Fruit fly (Drosophila melanogaster) whole organism, embryonic: Measurements from ENCODE around the gene CG44094.
A peak's percentile ranks its signal among the peaks of the same experiment; 100 is the strongest.

Experiments
- B-H1 ChIP-seq: fragments of 200-800 bp; sonication (Bioruptor generic); IDR thresholded peaks from 3 replicates; pipeline ENCODE4 v1.3.6; 2022; ENCODE audit warnings: missing biosample characterization, missing genetic modification characterization
- B-H2 ChIP-seq: fragments of 200-800 bp; sonication (Bioruptor generic); optimal IDR thresholded peaks from 2 replicates; lab custom pipeline; 2018; ENCODE audit warnings: missing biosample characterization, mild to moderate bottlenecking, missing genetic modification characterization
- BEAF-32 ChIP-seq: fragments of 200-800 bp; sonication (Bioruptor generic); optimal IDR thresholded peaks from 3 replicates; lab custom pipeline; 2017; ENCODE audit warnings: missing biosample characterization, missing genetic modification characterization, mild to moderate bottlenecking, moderate library complexity, missing genetic modification reagents
- CG10147 ChIP-seq: fragments of 200-800 bp; sonication (Bioruptor generic); optimal IDR thresholded peaks from 2 replicates; lab custom pipeline; 2019; ENCODE audit warnings: missing biosample characterization, mild to moderate bottlenecking, missing genetic modification characterization, moderate library complexity
- CG10267 ChIP-seq: fragments of 200-800 bp; sonication (Bioruptor generic); optimal IDR thresholded peaks from 2 replicates; lab custom pipeline; 2018; ENCODE audit warnings: missing biosample characterization, mild to moderate bottlenecking, missing genetic modification characterization, moderate library complexity
- CG12236 ChIP-seq: fragments of 200-800 bp; sonication (Bioruptor generic); optimal IDR thresholded peaks from 2 replicates; lab custom pipeline; 2016; ENCODE audit warnings: missing biosample characterization, missing genetic modification characterization
- CG13624 ChIP-seq: fragments of 200-800 bp; sonication (Bioruptor generic); optimal IDR thresholded peaks from 2 replicates; lab custom pipeline; 2016; ENCODE audit warnings: missing biosample characterization, missing genetic modification characterization
- CG13775 ChIP-seq: fragments of 200-800 bp; sonication (Bioruptor generic); optimal IDR thresholded peaks from 3 replicates; lab custom pipeline; 2017; ENCODE audit warnings: missing biosample characterization, mild to moderate bottlenecking, missing genetic modification characterization
- CG14965 ChIP-seq: fragments of 200-800 bp; sonication (Bioruptor generic); optimal IDR thresholded peaks from 2 replicates; lab custom pipeline; 2016; ENCODE audit warnings: missing biosample characterization, missing genetic modification characterization, borderline replicate concordance
- CG1529 ChIP-seq: fragments of 200-800 bp; sonication (Bioruptor generic); optimal IDR thresholded peaks from 3 replicates; lab custom pipeline; 2018; ENCODE audit warnings: missing biosample characterization, missing genetic modification characterization
- CG16813 ChIP-seq: fragments of 200-800 bp; sonication (Bioruptor generic); IDR thresholded peaks from 3 replicates; pipeline ENCODE4 v1.3.6; 2022; ENCODE audit warnings: missing biosample characterization, missing genetic modification characterization; ENCODE audit not compliant: partially characterized antibody
- CG17359 ChIP-seq: fragments of 200-800 bp; sonication (Bioruptor generic); optimal IDR thresholded peaks from 3 replicates; lab custom pipeline; 2018; ENCODE audit warnings: missing biosample characterization, mild to moderate bottlenecking, missing genetic modification characterization, moderate library complexity
- CG2120 ChIP-seq: fragments of 200-800 bp; sonication (Bioruptor generic); optimal IDR thresholded peaks from 3 replicates; lab custom pipeline; 2016; ENCODE audit warnings: missing biosample characterization, missing genetic modification characterization
- CG33213 ChIP-seq: fragments of 200-800 bp; sonication (Bioruptor generic); optimal IDR thresholded peaks from 3 replicates; lab custom pipeline; 2016; ENCODE audit warnings: missing biosample characterization, missing genetic modification characterization
- CG33557 ChIP-seq: fragments of 200-800 bp; sonication (Bioruptor generic); optimal IDR thresholded peaks from 2 replicates; lab custom pipeline; 2019; ENCODE audit warnings: missing biosample characterization, mild to moderate bottlenecking, missing genetic modification characterization, moderate library complexity
- CG7357 ChIP-seq: fragments of 200-800 bp; sonication (Bioruptor generic); IDR thresholded peaks from 3 replicates; pipeline ENCODE4 v1.3.6; 2022; ENCODE audit warnings: missing biosample characterization, missing genetic modification characterization
- CG7786 ChIP-seq: fragments of 200-800 bp; sonication (Bioruptor generic); optimal IDR thresholded peaks from 2 replicates; lab custom pipeline; 2016; ENCODE audit warnings: missing biosample characterization, missing genetic modification characterization
- Doc3 ChIP-seq: fragments of 200-800 bp; sonication (Bioruptor generic); IDR thresholded peaks from 3 replicates; pipeline ENCODE4 v1.3.6; 2022; ENCODE audit warnings: missing biosample characterization, missing genetic modification characterization; ENCODE audit not compliant: partially characterized antibody
- Dp ChIP-seq: fragments of 200-800 bp; sonication (Bioruptor generic); optimal IDR thresholded peaks from 2 replicates; lab custom pipeline; 2018; ENCODE audit warnings: missing biosample characterization, mild to moderate bottlenecking, missing genetic modification characterization, moderate library complexity
- E2f1 ChIP-seq: fragments of 200-800 bp; sonication (Bioruptor generic); IDR thresholded peaks from 2 replicates; pipeline ENCODE4 v1.3.6; 2022; ENCODE audit warnings: missing biosample characterization, missing genetic modification characterization
- Ets65A ChIP-seq: fragments of 200-800 bp; sonication (Bioruptor generic); peaks from one replicate; lab custom pipeline; 2016; ENCODE audit warnings: missing biosample characterization, missing genetic modification characterization
- Fer2 ChIP-seq: fragments of 200-800 bp; sonication (Bioruptor generic); optimal IDR thresholded peaks from 2 replicates; lab custom pipeline; 2018; ENCODE audit warnings: missing biosample characterization, mild to moderate bottlenecking, missing genetic modification characterization, moderate library complexity
- HLH4C ChIP-seq: fragments of 200-800 bp; sonication (Bioruptor generic); IDR thresholded peaks from 3 replicates; pipeline ENCODE4 v1.3.6; 2022; ENCODE audit warnings: missing biosample characterization, missing genetic modification characterization; ENCODE audit not compliant: partially characterized antibody
- Lim3 ChIP-seq: fragments of 200-800 bp; sonication (Bioruptor generic); IDR thresholded peaks from 2 replicates; pipeline ENCODE4 v1.3.6; 2022; ENCODE audit warnings: missing biosample characterization, missing genetic modification characterization
- MBD-R2 ChIP-seq: fragments of 200-800 bp; sonication (Bioruptor generic); IDR thresholded peaks from 2 replicates; pipeline ENCODE4 v1.3.6; 2022; ENCODE audit warnings: missing biosample characterization, missing genetic modification characterization
- MESR4 ChIP-seq: fragments of 200-800 bp; sonication (Bioruptor generic); optimal IDR thresholded peaks from 2 replicates; lab custom pipeline; 2018; ENCODE audit warnings: missing biosample characterization, mild to moderate bottlenecking, missing genetic modification characterization, moderate library complexity
- Myb ChIP-seq: fragments of 200-800 bp; sonication (Bioruptor generic); optimal IDR thresholded peaks from 2 replicates; lab custom pipeline; 2016; ENCODE audit warnings: missing biosample characterization, missing genetic modification characterization
- Nf-YB ChIP-seq: fragments of 200-800 bp; sonication (Bioruptor generic); optimal IDR thresholded peaks from 3 replicates; lab custom pipeline; 2019; ENCODE audit warnings: missing biosample characterization, mild to moderate bottlenecking, missing genetic modification characterization, moderate library complexity
- Rfx ChIP-seq: fragments of 200-800 bp; sonication (Bioruptor generic); IDR thresholded peaks from 2 replicates; pipeline ENCODE4 v1.3.6; 2022; ENCODE audit warnings: missing biosample characterization, missing genetic modification characterization
- Stat92E ChIP-seq, 3 experiments: fragments of >200 bp in 2 of 3; fragments of 200-800 bp in 1 of 3; sonication (Bioruptor generic) in 1 of 3; optimal IDR thresholded peaks; 2 replicates each; lab custom pipeline; 2017 to 2019; ENCODE audit warnings: missing biosample characterization in 3 of 3, missing genetic modification characterization in 3 of 3, mild to moderate bottlenecking in 1 of 3, moderate library complexity in 1 of 3
- bbx ChIP-seq: fragments of 200-800 bp; sonication (Bioruptor generic); IDR thresholded peaks from 2 replicates; pipeline ENCODE4 v1.3.6; 2022; ENCODE audit warnings: missing biosample characterization, missing genetic modification characterization; ENCODE audit not compliant: partially characterized antibody
- bigmax ChIP-seq: fragments of 200-800 bp; sonication (Bioruptor generic); optimal IDR thresholded peaks from 2 replicates; lab custom pipeline; 2018; ENCODE audit warnings: missing biosample characterization, mild to moderate bottlenecking, missing genetic modification characterization
- cad ChIP-seq: fragments of >200 bp; optimal IDR thresholded peaks from 2 replicates; lab custom pipeline; 2017; ENCODE audit warnings: missing biosample characterization, missing genetic modification characterization
- chinmo ChIP-seq: fragments of 200-800 bp; sonication (Bioruptor generic); IDR thresholded peaks from 4 replicates; pipeline ENCODE4 v1.3.6; 2022; ENCODE audit warnings: missing biosample characterization, missing genetic modification characterization; ENCODE audit not compliant: partially characterized antibody
- chn ChIP-seq: fragments of 200-800 bp; sonication (Bioruptor generic); optimal IDR thresholded peaks from 2 replicates; lab custom pipeline; 2016; ENCODE audit warnings: missing biosample characterization, missing genetic modification characterization
- ci ChIP-seq: fragments of 200-800 bp; sonication (Bioruptor generic); IDR thresholded peaks from 3 replicates; pipeline ENCODE4 v1.3.6; 2022; ENCODE audit warnings: missing biosample characterization, missing genetic modification characterization
- corto ChIP-seq: fragments of 200-800 bp; sonication (Bioruptor generic); optimal IDR thresholded peaks from 2 replicates; lab custom pipeline; 2016; ENCODE audit warnings: missing biosample characterization, mild to moderate bottlenecking, missing genetic modification characterization, moderate library complexity
- gt ChIP-seq: fragments of 200-800 bp; sonication (Bioruptor generic); IDR thresholded peaks from 2 replicates; pipeline ENCODE4 v1.3.6; 2022; ENCODE audit warnings: missing biosample characterization, missing genetic modification characterization
- lilli ChIP-seq: fragments of 200-800 bp; sonication (Bioruptor generic); optimal IDR thresholded peaks from 3 replicates; lab custom pipeline; 2016; ENCODE audit warnings: missing biosample characterization, missing genetic modification characterization
- nerfin-1 ChIP-seq: fragments of 200-800 bp; sonication (Bioruptor generic); optimal IDR thresholded peaks from 3 replicates; lab custom pipeline; 2019; ENCODE audit warnings: missing biosample characterization, mild to moderate bottlenecking, missing genetic modification characterization, moderate library complexity
- psq ChIP-seq: fragments of 200-800 bp; sonication (Bioruptor generic); optimal IDR thresholded peaks from 2 replicates; lab custom pipeline; 2017; ENCODE audit warnings: missing biosample characterization, missing genetic modification characterization
- schlank ChIP-seq: fragments of 200-800 bp; sonication (Bioruptor generic); optimal IDR thresholded peaks from 2 replicates; lab custom pipeline; 2018; ENCODE audit warnings: missing biosample characterization, mild to moderate bottlenecking, missing genetic modification characterization
- sens-2 ChIP-seq: fragments of 200-800 bp; sonication (Bioruptor generic); IDR thresholded peaks from 2 replicates; pipeline ENCODE4 v1.3.6; 2022; ENCODE audit warnings: missing biosample characterization, missing genetic modification characterization
- sim ChIP-seq: fragments of 200-800 bp; sonication (Bioruptor generic); IDR thresholded peaks from 2 replicates; pipeline ENCODE4 v1.3.6; 2022; ENCODE audit warnings: missing biosample characterization, missing genetic modification characterization
- sisA ChIP-seq: fragments of 200-800 bp; sonication (Bioruptor generic); IDR thresholded peaks from 2 replicates; pipeline ENCODE4 v1.3.6; 2022; ENCODE audit warnings: missing biosample characterization, missing genetic modification characterization
- slbo ChIP-seq: fragments of 200-800 bp; sonication (Bioruptor generic); IDR thresholded peaks from 2 replicates; pipeline ENCODE4 v1.3.6; 2022; ENCODE audit warnings: missing biosample characterization, missing genetic modification characterization
- sug ChIP-seq: fragments of 200-800 bp; optimal IDR thresholded peaks from 2 replicates; lab custom pipeline; 2019; ENCODE audit warnings: missing biosample characterization, mild to moderate bottlenecking, missing genetic modification characterization, moderate library complexity
- twi ChIP-seq: fragments of 200-800 bp; optimal IDR thresholded peaks from 2 replicates; lab custom pipeline; 2019; ENCODE audit warnings: missing biosample characterization, mild to moderate bottlenecking, missing genetic modification characterization, moderate library complexity
- vnd ChIP-seq: fragments of 200-800 bp; sonication (Bioruptor generic); IDR thresholded peaks from 3 replicates; pipeline ENCODE4 v1.3.6; 2022; ENCODE audit warnings: missing biosample characterization, missing genetic modification characterization; ENCODE audit not compliant: partially characterized antibody
- zfh2 ChIP-seq: fragments of 200-800 bp; sonication (Bioruptor generic); optimal IDR thresholded peaks from 2 replicates; lab custom pipeline; 2016; ENCODE audit warnings: missing biosample characterization, missing genetic modification characterization

CG44094 gene

DNA sequence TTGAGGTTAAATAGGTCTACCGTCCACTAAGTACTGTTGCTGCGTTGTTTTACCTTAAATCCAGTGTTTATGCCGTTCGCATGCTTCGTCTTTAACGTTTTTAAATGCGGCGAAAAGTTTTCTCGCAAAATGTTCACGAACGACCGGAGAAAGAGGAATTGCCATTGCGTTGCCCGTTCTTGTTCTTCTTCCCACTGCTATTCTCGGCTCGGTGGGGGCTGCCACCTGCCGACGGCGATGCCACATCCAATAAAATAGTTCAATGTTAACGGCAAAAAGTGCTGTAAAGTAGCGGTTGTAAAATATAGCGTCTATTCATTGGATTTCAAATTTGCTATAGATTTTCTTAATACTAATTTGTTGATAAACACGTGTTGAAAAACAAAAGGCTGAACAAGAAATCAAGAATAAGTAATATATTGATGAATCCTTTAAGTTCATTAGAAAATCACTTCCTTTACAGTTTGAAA is 658 bp downstream of the CG44094 start, which contains the start of gene CG7987 (continued):
- TF ChIP-seq CG1529 (GFP tag; lab: Kevin White, UChicago) (no peak), gt (GFP tag; lab: Robert Waterston, UW) (no peak), Nf-YB (no peak), nerfin-1 (tag; lab: Kevin White, UChicago) (no peak), CG12236 (GFP tag; lab: Kevin White, UChicago) (no peak), CG13775 (GFP tag; lab: Kevin White, UChicago) (no peak), lilli (GFP tag; lab: Kevin White, UChicago) (peak; percentile 21), B-H1 (GFP tag; lab: Robert Waterston, UW) (no peak), sens-2 (GFP tag; lab: Robert Waterston, UW) (no peak), Stat92E (GFP tag; optimal IDR thresholded peaks at IDR 0.05; lab: Kevin White, UChicago) (no peak), BEAF-32 (GFP tag; lab: Kevin White, UChicago) (peak; percentile 17), CG2120 (GFP tag; lab: Kevin White, UChicago) (peak; percentile 56), CG33557 (GFP tag; lab: Kevin White, UChicago) (no peak), Doc3 (GFP tag; lab: Robert Waterston, UW) (peak; percentile 6; the same call in 1 of the 3 replicates), CG7357 (no peak), Lim3 (GFP tag; lab: Robert Waterston, UW) (no peak), CG16813 (GFP tag; lab: Robert Waterston, UW) (peak; percentile 40; the same call in 1 of the 3 replicates), Myb (GFP tag; lab: Kevin White, UChicago) (peak; percentile 96), Dp (GFP tag; lab: Kevin White, UChicago) (peak; percentile 76), sug (peak; percentile 64), twi (tag; lab: Kevin White, UChicago) (no peak), zfh2 (peak; percentile 40), MBD-R2 (peak; percentile 25), HLH4C (GFP tag; lab: Robert Waterston, UW) (no peak), sisA (GFP tag; lab: Robert Waterston, UW) (no peak), E2f1 (GFP tag; lab: Robert Waterston, UW) (no peak), sim (GFP tag; lab: Robert Waterston, UW) (no peak), CG14965 (GFP tag; lab: Kevin White, UChicago) (no peak), CG10267 (peak; percentile 78), slbo (GFP tag; lab: Robert Waterston, UW) (peak; percentile 33; the same call in 1 of the 2 replicates), psq (GFP tag; lab: Kevin White, UChicago) (peak; percentile 97), CG17359 (no peak), chn (GFP tag; lab: Kevin White, UChicago) (peak; percentile 43), CG13624 (GFP tag; lab: Kevin White, UChicago) (peak; percentile 58), schlank (tag; lab: Kevin White, UChicago) (no peak), chinmo (0 out of 4 replicates have a peak, but pooled peaks have one; percentile 31), vnd (GFP tag; lab: Robert Waterston, UW) (no peak), B-H2 (GFP tag; lab: Kevin White, UChicago) (peak; percentile 36), MESR4 (GFP tag; lab: Kevin White, UChicago) (peak; percentile 49), corto (no peak), ci (GFP tag; lab: Robert Waterston, UW) (0 out of 3 replicates have a peak, but pooled peaks have one; percentile 42), bbx (GFP tag; lab: Robert Waterston, UW) (peak; percentile 19; the same call in 1 of the 2 replicates), Ets65A (GFP tag; lab: Kevin White, UChicago) (peak; percentile 48), Rfx (GFP tag; lab: Robert Waterston, UW) (peak; percentile 64), CG10147 (GFP tag; lab: Kevin White, UChicago) (no peak), CG33213 (peak; percentile 23), Fer2 (tag; lab: Kevin White, UChicago) (no peak), CG7786 (GFP tag; lab: Kevin White, UChicago) (peak; percentile 12), bigmax (GFP tag; lab: Kevin White, UChicago) (peak; percentile 90), cad (GFP tag; lab: Kevin White, UChicago) (no peak)
